Worm (Caenorhabditis elegans): ENCODE data around the gene Y39A3A.3.

ce11 chrIII:2047907-2048306 is 20.2 kb downstream of the Y39A3A.3 start, which contains the start of gene dpy-1:
- TF ChIP-seq hnd-1 (tag; optimal IDR thresholded peaks at IDR 0.05) = no peak
- no peak for TF ChIP-seq pes-1 (GFP tag; IDR thresholded peaks at IDR 0.05)
